ENCODE assay signal across 1 fruit fly cellular context in the genomic region with DNA sequence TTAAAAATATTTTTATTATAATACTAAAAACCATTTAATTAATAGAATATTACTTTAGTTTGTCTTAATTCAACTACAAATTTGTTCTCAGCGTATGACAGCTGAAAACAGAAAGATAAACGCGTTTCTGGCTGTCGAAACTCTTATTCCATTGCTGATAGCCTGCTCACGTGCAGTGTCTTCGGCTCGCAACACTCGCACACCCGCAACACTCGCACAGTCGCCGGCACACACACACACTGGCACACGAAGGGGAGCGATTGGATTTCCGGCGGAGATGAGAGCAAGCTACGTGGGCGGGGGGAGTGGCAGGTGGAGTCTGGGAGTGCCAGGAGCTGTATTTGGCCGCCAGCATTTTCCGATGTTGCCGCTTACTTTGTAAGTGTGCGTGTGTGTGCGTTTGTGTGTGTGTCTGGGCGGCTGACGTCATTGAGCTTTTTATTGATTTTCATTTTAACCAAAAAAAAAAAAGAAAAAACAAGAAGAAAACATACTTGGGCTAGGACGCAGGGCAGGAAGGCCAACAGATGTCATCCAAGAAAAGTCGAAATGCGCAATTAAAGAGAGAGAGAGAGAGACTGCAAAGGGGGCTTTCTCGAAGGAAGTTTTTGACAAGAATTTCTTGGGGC.
TF ChIP-seq lines count a peak whose summit lies in the region.

No protein-coding gene starts in this region.

TF ChIP-seq in whole organism, embryonic, 481 proteins besides CTCF, POLR2A, EP300 and RAD21 (continued from another document):
- TF ChIP-seq TFAM (GFP tag; optimal IDR thresholded peaks at IDR 0.05; lab: Kevin White, UChicago): no peak
- peak; percentile 97 for TF ChIP-seq onecut (GFP tag; IDR thresholded peaks at IDR 0.05; lab: Robert Waterston, UW)
- TF ChIP-seq CG17359 (tag; optimal IDR thresholded peaks at IDR 0.05; lab: Kevin White, UChicago): no peak
- TF ChIP-seq CG6689 (GFP tag; IDR thresholded peaks at IDR 0.05; lab: Robert Waterston, UW): no peak
- no peak for TF ChIP-seq CG9876 (GFP tag; optimal IDR thresholded peaks at IDR 0.05; lab: Kevin White, UChicago)
- peak; percentile 41 for TF ChIP-seq CG10543 (GFP tag; optimal IDR thresholded peaks at IDR 0.05; lab: Kevin White, UChicago)
- TF ChIP-seq Sry-β (GFP tag; optimal IDR thresholded peaks at IDR 0.05; lab: Kevin White, UChicago): no peak
- no peak for TF ChIP-seq CG18011 (GFP tag; optimal IDR thresholded peaks at IDR 0.05; lab: Kevin White, UChicago)
- TF ChIP-seq CG3995 (GFP tag; optimal IDR thresholded peaks at IDR 0.05; lab: Kevin White, UChicago): no peak
- no peak for TF ChIP-seq CkIIα-i1 (GFP tag; IDR thresholded peaks at IDR 0.05; lab: Robert Waterston, UW)
- TF ChIP-seq grau (tag; optimal IDR thresholded peaks at IDR 0.05; lab: Kevin White, UChicago): no peak
